Worm (Caenorhabditis elegans): Measurements from ENCODE around the gene W02H5.8.

The W02H5.8 gene

ce11 chrV:2639035-2639434, 13.4 kb downstream of the W02H5.8 start, which contains the start of gene W02H5.2:
Gene W02H5.2, plus strand, starts transcription at chrV:2639335.
- TF ChIP-seq blmp-1 (tag; optimal IDR thresholded peaks at IDR 0.05) (no peak), lin-13 (GFP tag; optimal IDR thresholded peaks at IDR 0.05) (no peak), mef-2 (tag; optimal IDR thresholded peaks at IDR 0.05) (no peak), zag-1 (tag; optimal IDR thresholded peaks at IDR 0.05) (no peak), C34B4.2 (tag; optimal IDR thresholded peaks at IDR 0.05) (no peak), nhr-12 (tag; optimal IDR thresholded peaks at IDR 0.05) (no peak)

- TF ChIP-seq lin-39 (tag; optimal IDR thresholded peaks at IDR 0.05), result peak; percentile 70
- peak; percentile 64 for TF ChIP-seq C16A3.4 (tag; optimal IDR thresholded peaks at IDR 0.05)
- TF ChIP-seq grh-1 (GFP tag; IDR thresholded peaks at IDR 0.05), result peak; percentile 78
- TF ChIP-seq snu-23 (GFP tag; optimal IDR thresholded peaks at IDR 0.05), result peak; percentile 93
- no peak for TF ChIP-seq lin-14 (GFP tag; optimal IDR thresholded peaks at IDR 0.05)
- TF ChIP-seq ztf-11 (tag; optimal IDR thresholded peaks at IDR 0.05), result peak in 1 of 2 experiments; percentile 98
- TF ChIP-seq hpl-2 (GFP tag; optimal IDR thresholded peaks at IDR 0.05), result no peak
- TF ChIP-seq unc-62 (GFP tag; optimal IDR thresholded peaks at IDR 0.05), result no peak
- TF ChIP-seq dsc-1 (tag; optimal IDR thresholded peaks at IDR 0.05), result peak; percentile 97
- TF ChIP-seq mef-2 (tag; optimal IDR thresholded peaks at IDR 0.05), result no peak
- peak; percentile 96 for TF ChIP-seq nhr-71 (tag; optimal IDR thresholded peaks at IDR 0.05)
- peak; percentile 81 for TF ChIP-seq ceh-88 (GFP tag; IDR thresholded peaks at IDR 0.05)
- TF ChIP-seq sox-4 (tag; optimal IDR thresholded peaks at IDR 0.05), result peak; percentile 96
- TF ChIP-seq nhr-85 (tag), result peak; percentile 96
- peak; percentile 96 for TF ChIP-seq tbx-2 (tag; optimal IDR thresholded peaks at IDR 0.05)
- peak; percentile 95 for TF ChIP-seq nhr-47 (tag; optimal IDR thresholded peaks at IDR 0.05)
- peak; percentile 61 for TF ChIP-seq blmp-1 (tag; optimal IDR thresholded peaks at IDR 0.05)
- TF ChIP-seq unc-98 (GFP tag; IDR thresholded peaks at IDR 0.05), result peak; percentile 79
- TF ChIP-seq ets-5 (GFP tag; IDR thresholded peaks at IDR 0.05), result no peak
- TF ChIP-seq Y116A8C.19 (tag; optimal IDR thresholded peaks at IDR 0.05; ENCODE audit: borderline replicate concordance), result peak; percentile 87
- TF ChIP-seq C04F5.9 (tag; optimal IDR thresholded peaks at IDR 0.05), result peak; percentile 90
- TF ChIP-seq ceh-8 (GFP tag; optimal IDR thresholded peaks at IDR 0.05), result peak; percentile 90
- peak; percentile 20 for TF ChIP-seq ztf-4 (tag; optimal IDR thresholded peaks at IDR 0.05)
- TF ChIP-seq swsn-7 (tag; optimal IDR thresholded peaks at IDR 0.05), result peak; percentile 94
- peak in 2 of 6 experiments; percentile 55 to 71 for TF ChIP-seq elt-3 (tag; optimal IDR thresholded peaks at IDR 0.05)
- peak; percentile 74 for TF ChIP-seq efl-3 (GFP tag; optimal IDR thresholded peaks at IDR 0.05)
- no peak for TF ChIP-seq pag-3 (tag; optimal IDR thresholded peaks at IDR 0.05; ENCODE audit: borderline replicate concordance, insufficient read depth)
- no peak for TF ChIP-seq nhr-28 (tag; optimal IDR thresholded peaks at IDR 0.05)
- TF ChIP-seq irx-1 (tag; optimal IDR thresholded peaks at IDR 0.05), result peak; percentile 97
- no peak for TF ChIP-seq egl-27 (tag; optimal IDR thresholded peaks at IDR 0.05)
- peak; percentile 89 for TF ChIP-seq nhr-19 (GFP tag; conservative IDR thresholded peaks at IDR 0.05)
- TF ChIP-seq isw-1 (GFP tag; IDR thresholded peaks at IDR 0.05), result peak; percentile 84
- TF ChIP-seq unc-130 (tag; optimal IDR thresholded peaks at IDR 0.05), result peak; percentile 60
- TF ChIP-seq C34B4.2 (tag; optimal IDR thresholded peaks at IDR 0.05), result peak; percentile 56
- peak; percentile 74 for TF ChIP-seq mep-1 (tag; optimal IDR thresholded peaks at IDR 0.05)
- TF ChIP-seq xbp-1 (tag; optimal IDR thresholded peaks at IDR 0.05), result peak; percentile 94
- no peak for TF ChIP-seq nhr-84 (tag; optimal IDR thresholded peaks at IDR 0.05)
- peak; percentile 45 for TF ChIP-seq F16B12.6 (tag; optimal IDR thresholded peaks at IDR 0.05)
- peak; percentile 98 for TF ChIP-seq fkh-4 (tag; optimal IDR thresholded peaks at IDR 0.05; ENCODE audit: borderline replicate concordance)
- TF ChIP-seq mab-9 (GFP tag; IDR thresholded peaks at IDR 0.05), result peak; percentile 82
- peak; percentile 78 for TF ChIP-seq sup-37 (GFP tag; optimal IDR thresholded peaks at IDR 0.05)
- TF ChIP-seq ceh-82 (tag; optimal IDR thresholded peaks at IDR 0.05), result peak; percentile 71 to 81 (median 79)
- no peak for TF ChIP-seq zag-1 (tag; optimal IDR thresholded peaks at IDR 0.05)
- no peak for TF ChIP-seq nhr-237 (tag; optimal IDR thresholded peaks at IDR 0.05)
- TF ChIP-seq lin-15B (tag; optimal IDR thresholded peaks at IDR 0.05), result peak; percentile 56
- peak; percentile 69 for TF ChIP-seq skn-1 (tag; optimal IDR thresholded peaks at IDR 0.05)
- peak; percentile 67 for TF ChIP-seq lin-13 (GFP tag; optimal IDR thresholded peaks at IDR 0.05)
- TF ChIP-seq vab-15 (tag; optimal IDR thresholded peaks at IDR 0.05), result peak; percentile 82
- peak; percentile 81 for TF ChIP-seq zip-4 (GFP tag; optimal IDR thresholded peaks at IDR 0.05)
These were observed 13.9 kb downstream of the W02H5.8 start, which contains the start of gene W02H5.19 for ce11 chrV:2638545-2638944. Gene W02H5.19, plus strand, starts transcription at chrV:2638890.
